Fruit fly (Drosophila melanogaster): Measurements from ENCODE around the gene GV1.
A peak's percentile ranks its signal among the peaks of the same experiment; 100 is the strongest.

GV1 gene

DNA sequence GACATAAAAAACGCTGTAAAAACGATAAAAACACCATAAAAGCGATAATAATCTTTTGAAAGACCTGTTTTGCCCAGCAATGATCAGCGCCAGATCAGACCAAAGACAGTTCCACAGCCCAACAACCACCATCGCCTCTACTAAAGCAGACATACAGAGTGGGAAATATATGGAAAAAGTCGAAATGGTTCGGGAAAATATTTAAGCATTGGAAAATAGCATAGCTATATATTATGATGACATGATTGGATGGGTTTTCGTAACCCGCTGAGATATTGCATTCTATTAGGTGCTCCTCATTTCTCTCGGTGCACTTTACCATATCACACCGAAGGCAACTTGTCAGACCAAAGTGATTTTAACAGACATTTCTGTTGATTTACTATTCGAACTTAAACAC is 1.8 kb upstream of the GV1 start (continued):
- TF ChIP-seq amos (GFP tag; IDR thresholded peaks at IDR 0.05; ENCODE audit: partially characterized antibody) (no peak), ci (GFP tag; IDR thresholded peaks at IDR 0.05) (peak; percentile 94), Abd-B (GFP tag; optimal IDR thresholded peaks at IDR 0.05) (peak; percentile 90), CG31224 (GFP tag; IDR thresholded peaks at IDR 0.05) (peak; percentile 87), gt (GFP tag; IDR thresholded peaks at IDR 0.05) (peak; percentile 64), CG18619 (GFP tag; optimal IDR thresholded peaks at IDR 0.05) (peak; percentile 82), tio (GFP tag; optimal IDR thresholded peaks at IDR 0.05) (no peak), CG5245 (GFP tag; optimal IDR thresholded peaks at IDR 0.05) (peak; percentile 84), stc (GFP tag; IDR thresholded peaks at IDR 0.05) (peak; percentile 87), HmgD (GFP tag; optimal IDR thresholded peaks at IDR 0.05) (peak; percentile 71), Oli (tag; optimal IDR thresholded peaks at IDR 0.05) (peak; percentile 87), zfh1 (GFP tag; IDR thresholded peaks at IDR 0.05) (peak; percentile 92), CG5180 (GFP tag; optimal IDR thresholded peaks at IDR 0.05) (peak; percentile 76), Fer3 (tag; optimal IDR thresholded peaks at IDR 0.05) (peak; percentile 92), Hr3 (GFP tag; optimal IDR thresholded peaks at IDR 0.05) (peak; percentile 81), HLH54F (GFP tag; optimal IDR thresholded peaks at IDR 0.05) (peak; percentile 88), sim (GFP tag; IDR thresholded peaks at IDR 0.05) (peak; percentile 79), CG13424 (tag; optimal IDR thresholded peaks at IDR 0.05) (peak; percentile 88), Taf1 (GFP tag; IDR thresholded peaks at IDR 0.05) (peak; percentile 79), sens (GFP tag) (peak; percentile 98), sug (tag; optimal IDR thresholded peaks at IDR 0.05) (peak; percentile 70), CG12391 (tag; optimal IDR thresholded peaks at IDR 0.05) (peak; percentile 88), fd3F (GFP tag; optimal IDR thresholded peaks at IDR 0.05) (peak; percentile 91), cas (GFP tag; IDR thresholded peaks at IDR 0.05) (peak; percentile 83), gcm2 (GFP tag; optimal IDR thresholded peaks at IDR 0.05) (peak; percentile 84), Vsx1 (GFP tag; optimal IDR thresholded peaks at IDR 0.05) (no peak), esg (GFP tag; conservative IDR thresholded peaks at IDR 0.05) (peak; percentile 94), YL-1 (GFP tag; optimal IDR thresholded peaks at IDR 0.05) (peak; percentile 10), Dek (tag; optimal IDR thresholded peaks at IDR 0.05) (peak; percentile 85), crc (GFP tag; optimal IDR thresholded peaks at IDR 0.05) (peak; percentile 82), CG33557 (GFP tag; optimal IDR thresholded peaks at IDR 0.05) (peak; percentile 31), Six4 (GFP tag; optimal IDR thresholded peaks at IDR 0.05) (peak; percentile 89), B-H2 (GFP tag; optimal IDR thresholded peaks at IDR 0.05) (no peak), CG7963 (GFP tag; IDR thresholded peaks at IDR 0.05; ENCODE audit: partially characterized antibody) (no peak), her (GFP tag; optimal IDR thresholded peaks at IDR 0.05) (peak; percentile 93), ac (GFP tag; optimal IDR thresholded peaks at IDR 0.05) (peak; percentile 7), cwo (GFP tag; optimal IDR thresholded peaks at IDR 0.05) (peak; percentile 81), CG6254 (GFP tag; optimal IDR thresholded peaks at IDR 0.05) (peak; percentile 54), vvl (GFP tag; IDR thresholded peaks at IDR 0.05) (peak; percentile 94), Mrtf (GFP tag; IDR thresholded peaks at IDR 0.05) (peak; percentile 90), CG6683 (GFP tag; optimal IDR thresholded peaks at IDR 0.05) (peak; percentile 70), maf-S (GFP tag; optimal IDR thresholded peaks at IDR 0.05) (peak; percentile 88), tll (GFP tag; optimal IDR thresholded peaks at IDR 0.05) (no peak), Dip2 (GFP tag; IDR thresholded peaks at IDR 0.05) (0 out of 2 replicates have a peak, but pooled peaks have one; percentile 38), chm (GFP tag; IDR thresholded peaks at IDR 0.05) (peak; percentile 91), h (optimal IDR thresholded peaks at IDR 0.05) (no peak), CG16779 (GFP tag; IDR thresholded peaks at IDR 0.05) (peak; percentile 88), CG10654 (GFP tag; optimal IDR thresholded peaks at IDR 0.05) (peak; percentile 83), vfl (GFP tag; optimal IDR thresholded peaks at IDR 0.05) (peak; percentile 77), phol (tag; optimal IDR thresholded peaks at IDR 0.05) (peak; percentile 83), org-1 (GFP tag; optimal IDR thresholded peaks at IDR 0.05) (peak; percentile 84)
